Worm (Caenorhabditis elegans) whole organism, L4/young adult: ENCODE results near the gene M7.7.
A peak's percentile ranks its signal among the peaks of the same experiment; 100 is the strongest.

Source experiments
- W03F9.2 ChIP-seq: fragments of 150-350 bp; optimal IDR thresholded peaks from 2 replicates; lab custom pipeline; 2014; ENCODE audit warnings: missing biosample characterization, missing genetic modification characterization
- dao-5 ChIP-seq: sonication (generic microtip); optimal IDR thresholded peaks from 2 replicates; lab custom pipeline; 2016; ENCODE audit warnings: missing genotype, missing genetic modification characterization, moderate library complexity, missing compliant biosample characterization
- him-1 ChIP-seq: sonication (generic microtip); optimal IDR thresholded peaks from 2 replicates; lab custom pipeline; 2016; ENCODE audit warnings: missing genotype, missing genetic modification reagents, missing genetic modification characterization, missing compliant biosample characterization

M7.7 gene

ce11 chrIV:11089527-11089926, at the start of gene M7.7:
M7.7 (plus strand) TSS chrIV:11089827.
- no peak for TF ChIP-seq him-1 (tag; lab: Kevin White, UChicago)
- TF ChIP-seq W03F9.2 (tag; lab: Kevin White, UChicago): no peak
- TF ChIP-seq dao-5: no peak

ce11 chrIV:11044377-11044776, 45.2 kb upstream of the M7.7 start:
- TF ChIP-seq him-1 (tag; lab: Kevin White, UChicago): no peak
- TF ChIP-seq dao-5: no peak
- TF ChIP-seq W03F9.2 (tag; lab: Kevin White, UChicago): no peak

- TF ChIP-seq him-1 (tag; lab: Kevin White, UChicago): no peak
- TF ChIP-seq W03F9.2 (tag; lab: Kevin White, UChicago): no peak
- no peak for TF ChIP-seq dao-5
These were observed 40.8 kb upstream of the M7.7 start, which contains the start of gene F36H1.11 for ce11 chrIV:11048871-11049270. F36H1.11 (plus strand) TSS chrIV:11049171.

ce11 chrIV:11049806-11050205, 39.8 kb upstream of the M7.7 start, which contains the start of gene F36H1.3:
F36H1.3 (plus strand) TSS chrIV:11050128.
- no peak for TF ChIP-seq W03F9.2 (tag; lab: Kevin White, UChicago)
- TF ChIP-seq dao-5: no peak
- no peak for TF ChIP-seq him-1 (tag; lab: Kevin White, UChicago)

ce11 chrIV:11051963-11052362, 37.7 kb upstream of the M7.7 start:
- TF ChIP-seq him-1 (tag; lab: Kevin White, UChicago): no peak
- no peak for TF ChIP-seq dao-5
- TF ChIP-seq W03F9.2 (tag; lab: Kevin White, UChicago): no peak

- TF ChIP-seq W03F9.2 (tag; lab: Kevin White, UChicago) (no peak), dao-5 (no peak), him-1 (tag; lab: Kevin White, UChicago) (no peak)
These were observed 35.8 kb upstream of the M7.7 start, which contains the start of the genes F36H1.12 and lin-3 for ce11 chrIV:11053652-11054317. F36H1.12 (minus strand) TSS chrIV:11053702. lin-3 (plus strand) TSS chrIV:11054308.

- TF ChIP-seq dao-5 (no peak), W03F9.2 (tag; lab: Kevin White, UChicago) (no peak), him-1 (tag; lab: Kevin White, UChicago) (no peak)
These were observed 26.5 kb upstream of the M7.7 start for ce11 chrIV:11062984-11063613.

ce11 chrIV:11063962-11064361, 25.7 kb upstream of the M7.7 start, which contains the start of gene ttr-16:
ttr-16 (minus strand) TSS chrIV:11064137.
- TF ChIP-seq dao-5: no peak
- TF ChIP-seq him-1 (tag; lab: Kevin White, UChicago): no peak
- TF ChIP-seq W03F9.2 (tag; lab: Kevin White, UChicago): no peak

- TF ChIP-seq him-1 (tag; lab: Kevin White, UChicago) (no peak), dao-5 (no peak), W03F9.2 (tag; lab: Kevin White, UChicago) (no peak)
These were observed 22.6 kb upstream of the M7.7 start, which contains the start of gene ttr-17 for ce11 chrIV:11067003-11067402. ttr-17 (minus strand) TSS chrIV:11067026.

ce11 chrIV:11068314-11068713, 21.3 kb upstream of the M7.7 start:
- no peak for TF ChIP-seq W03F9.2 (tag; lab: Kevin White, UChicago)
- no peak for TF ChIP-seq him-1 (tag; lab: Kevin White, UChicago)
- TF ChIP-seq dao-5: no peak

- TF ChIP-seq W03F9.2 (tag; lab: Kevin White, UChicago): no peak
- no peak for TF ChIP-seq dao-5
- no peak for TF ChIP-seq him-1 (tag; lab: Kevin White, UChicago)
These were observed 11.1 kb upstream of the M7.7 start, which contains the start of gene Y5F2A.4 for ce11 chrIV:11078482-11078881. Y5F2A.4 (minus strand) TSS chrIV:11078582.

- no peak for TF ChIP-seq him-1 (tag; lab: Kevin White, UChicago)
- TF ChIP-seq W03F9.2 (tag; lab: Kevin White, UChicago): no peak
- TF ChIP-seq dao-5: no peak
These were observed 8.8 kb upstream of the M7.7 start, which contains the start of gene atg-7 for ce11 chrIV:11080823-11081285. atg-7 (minus strand) TSS chrIV:11081055.

- no peak for TF ChIP-seq him-1 (tag; lab: Kevin White, UChicago)
- no peak for TF ChIP-seq W03F9.2 (tag; lab: Kevin White, UChicago)
- no peak for TF ChIP-seq dao-5
These were observed 7.5 kb upstream of the M7.7 start, which contains the start of gene let-70 for ce11 chrIV:11082153-11082552. let-70 (minus strand) TSS chrIV:11082253.

ce11 chrIV:11082789-11083235, 6.8 kb upstream of the M7.7 start:
- TF ChIP-seq W03F9.2 (tag; lab: Kevin White, UChicago) (peak; percentile 70), dao-5 (peak; percentile 52), him-1 (tag; lab: Kevin White, UChicago) (peak; percentile 90)
